Worm (Caenorhabditis elegans) whole organism, early embryonic: ENCODE measurements around the gene mbf-1.

Source experiments
- F13C5.2 ChIP-seq: sonication (generic microtip); optimal IDR thresholded peaks from 2 replicates; lab custom pipeline; 2017; ENCODE audit warnings: mild to moderate bottlenecking, missing genetic modification characterization, inconsistent platforms, missing compliant biosample characterization
- ceh-36 ChIP-seq: sonication (generic microtip); optimal IDR thresholded peaks from 2 replicates; lab custom pipeline; 2016; ENCODE audit warnings: missing genetic modification characterization, inconsistent platforms, missing compliant biosample characterization
- pes-1 ChIP-seq: fragments of 200-800 bp; sonication (Bioruptor generic); IDR thresholded peaks from 2 replicates; pipeline ENCODE4 v1.3.6; 2022; ENCODE audit warnings: missing genetic modification reagents, missing genetic modification characterization, missing compliant biosample characterization
- scrt-1 ChIP-seq: fragments of 200-800 bp; sonication (Bioruptor generic); IDR thresholded peaks from 2 replicates; pipeline ENCODE4 v1.3.6; 2022; ENCODE audit warnings: missing genetic modification characterization, missing compliant biosample characterization
- tbx-37 ChIP-seq: fragments of 200-800 bp; sonication (Bioruptor generic); conservative IDR thresholded peaks from 2 replicates; pipeline ENCODE4 v1.3.6; 2022; ENCODE audit warnings: missing genetic modification reagents, missing genetic modification characterization, missing compliant biosample characterization

DNA sequence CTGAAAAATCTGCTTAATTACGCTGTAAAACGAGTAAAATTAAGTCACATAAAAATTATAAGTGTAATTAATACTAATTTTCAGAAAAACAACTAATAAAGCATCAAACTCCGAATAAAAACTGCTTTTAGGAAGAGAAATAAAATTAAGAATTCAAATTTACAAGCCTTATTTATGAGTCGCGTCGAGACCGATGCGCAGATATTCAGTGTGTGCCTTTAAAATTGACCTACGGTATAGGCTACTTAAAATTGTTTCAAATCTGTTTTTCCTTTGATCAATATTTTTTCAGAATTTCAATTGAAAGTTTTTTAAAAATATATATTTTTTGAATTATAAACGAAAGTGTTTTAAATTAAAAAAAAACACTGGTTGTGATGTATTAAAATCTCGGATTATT lies 18.0 kb upstream of the mbf-1 start, which contains the start of gene sms-1:
- TF ChIP-seq pes-1 (GFP tag; lab: Robert Waterston, UW): no peak
- TF ChIP-seq tbx-37 (GFP tag; lab: Robert Waterston, UW): no peak
- no peak for TF ChIP-seq ceh-36 (tag; lab: Kevin White, UChicago)
- TF ChIP-seq scrt-1 (GFP tag; lab: Robert Waterston, UW): no peak
- no peak for TF ChIP-seq F13C5.2 (tag; lab: Kevin White, UChicago)
